Worm (Caenorhabditis elegans): ENCODE measurements around the gene cyp-25A2.

The cyp-25A2 gene

DNA sequence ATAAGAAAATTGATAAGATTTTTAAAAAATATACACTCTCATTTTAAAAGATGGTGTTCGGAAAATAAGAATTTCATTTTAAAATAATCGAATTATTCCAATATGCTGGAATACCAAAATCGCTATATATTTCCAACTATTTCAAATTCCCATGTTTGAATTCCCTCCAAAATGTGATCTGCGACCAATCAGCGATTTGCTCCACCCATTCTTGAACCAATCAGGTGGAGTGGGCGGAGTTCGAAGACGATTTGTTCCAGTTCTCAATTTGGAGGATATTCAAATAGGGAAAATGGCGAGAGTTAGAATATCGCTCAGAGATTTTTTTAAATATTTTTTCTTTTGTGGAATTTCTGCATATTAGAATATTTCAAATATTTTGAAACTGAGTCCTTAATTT is 44.2 kb upstream of the cyp-25A2 start:
- TF ChIP-seq fkh-10 (GFP tag; optimal IDR thresholded peaks at IDR 0.05) = no peak
- TF ChIP-seq efl-1 (optimal IDR thresholded peaks at IDR 0.05) = peak in 1 of 2 experiments; percentile 34
- peak; percentile 71 to 83 for TF ChIP-seq efl-1 (GFP tag; optimal IDR thresholded peaks at IDR 0.05 in 1 of 2)
- peak; percentile 17 to 38 for TF ChIP-seq lin-35 (GFP tag; optimal IDR thresholded peaks at IDR 0.05)
- peak in 2 of 3 experiments; percentile 50 to 67 for TF ChIP-seq dpl-1 (GFP tag; optimal IDR thresholded peaks at IDR 0.05)

DNA sequence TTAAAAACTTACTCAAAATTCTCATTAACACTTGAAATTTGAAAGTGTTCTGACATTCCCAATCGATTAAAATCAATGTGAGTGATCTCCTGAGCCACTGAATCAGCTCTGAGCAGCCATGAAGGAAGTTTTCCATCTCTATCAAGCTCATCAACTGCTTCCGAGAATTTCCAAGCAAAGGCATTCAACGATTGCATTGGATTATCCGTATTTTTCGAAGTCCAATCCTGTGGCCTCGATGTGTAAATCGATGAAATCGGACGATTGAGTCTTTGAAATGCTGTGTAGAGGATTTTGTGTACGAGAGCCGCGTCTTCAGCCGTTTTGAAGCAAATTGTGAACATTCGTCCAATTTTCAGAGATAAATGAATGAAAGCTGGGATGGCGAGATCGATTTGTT is 39.1 kb upstream of the cyp-25A2 start:
- no peak for TF ChIP-seq fkh-8 (tag; optimal IDR thresholded peaks at IDR 0.05)
- peak; percentile 45 for TF ChIP-seq nhr-85 (tag)

DNA sequence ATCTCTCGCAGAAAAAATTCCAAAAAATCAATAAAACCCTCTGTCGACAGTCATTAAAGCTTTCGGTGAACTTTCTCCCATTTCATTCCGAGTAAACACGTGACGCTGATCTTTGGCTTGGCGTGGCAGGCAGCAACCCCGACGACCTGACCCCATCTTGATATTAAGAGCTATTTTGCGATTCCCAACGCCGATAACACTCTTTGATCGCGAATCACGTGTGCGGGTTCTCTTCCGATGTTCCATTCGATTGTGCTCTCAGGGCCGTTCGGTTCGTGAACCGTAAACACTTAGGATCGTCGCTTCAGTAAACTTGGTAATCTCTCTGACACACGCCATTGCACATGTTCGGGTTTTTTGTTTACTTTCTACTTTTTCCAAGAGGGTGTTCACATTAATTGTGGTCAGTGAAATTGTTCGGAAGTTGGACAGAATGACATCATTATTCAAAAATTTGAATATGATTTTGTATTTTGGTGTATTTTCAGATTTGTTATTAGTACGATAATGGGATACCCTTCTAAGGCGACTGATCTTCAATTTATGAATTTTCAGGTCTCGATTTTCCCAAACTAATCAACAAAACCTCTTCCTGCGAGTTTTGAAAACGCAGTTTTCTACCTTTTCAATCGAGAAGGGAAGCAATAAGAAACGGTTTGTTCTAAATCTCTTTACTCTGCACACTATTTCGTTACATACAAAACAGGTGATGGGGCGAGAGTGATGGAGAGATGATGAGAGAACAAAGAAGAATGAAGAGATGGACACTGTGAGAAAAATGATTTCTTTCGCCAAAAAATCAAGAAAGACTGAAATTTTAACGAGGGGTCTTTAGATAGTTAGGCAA is 37.6 kb upstream of the cyp-25A2 start:
- TF ChIP-seq mep-1 (tag; optimal IDR thresholded peaks at IDR 0.05) (peak; percentile 48), mef-2 (tag; optimal IDR thresholded peaks at IDR 0.05) (no peak), ama-1 (optimal IDR thresholded peaks at IDR 0.05) (no peak), unc-98 (GFP tag; IDR thresholded peaks at IDR 0.05) (no peak), fkh-10 (GFP tag; optimal IDR thresholded peaks at IDR 0.05) (no peak), nhr-20 (tag; optimal IDR thresholded peaks at IDR 0.05) (peak; percentile 53), jun-1 (tag; optimal IDR thresholded peaks at IDR 0.05) (no peak), nhr-77 (tag; optimal IDR thresholded peaks at IDR 0.05) (no peak), lin-14 (GFP tag; optimal IDR thresholded peaks at IDR 0.05) (peak; percentile 70), hlh-4 (tag; optimal IDR thresholded peaks at IDR 0.05) (no peak), ceh-88 (GFP tag; IDR thresholded peaks at IDR 0.05) (no peak), dpl-1 (GFP tag; optimal IDR thresholded peaks at IDR 0.05) (peak in 1 of 3 experiments; percentile 30), sptf-1 (tag; optimal IDR thresholded peaks at IDR 0.05) (no peak), rnt-1 (tag; optimal IDR thresholded peaks at IDR 0.05) (peak; percentile 33), tlp-1 (tag; optimal IDR thresholded peaks at IDR 0.05) (no peak), ceh-8 (GFP tag; optimal IDR thresholded peaks at IDR 0.05) (no peak), pag-3 (tag; optimal IDR thresholded peaks at IDR 0.05; ENCODE audit: borderline replicate concordance, insufficient read depth) (no peak), ets-5 (GFP tag; IDR thresholded peaks at IDR 0.05) (no peak), nhr-28 (tag; optimal IDR thresholded peaks at IDR 0.05) (no peak), unc-30 (tag; optimal IDR thresholded peaks at IDR 0.05) (no peak), pqm-1 (tag; optimal IDR thresholded peaks at IDR 0.05) (no peak), nhr-90 (tag; optimal IDR thresholded peaks at IDR 0.05; ENCODE audit: poor library complexity) (peak; percentile 41), xbp-1 (tag; optimal IDR thresholded peaks at IDR 0.05) (peak; percentile 12), F16B12.6 (tag; optimal IDR thresholded peaks at IDR 0.05) (no peak), unc-130 (tag; optimal IDR thresholded peaks at IDR 0.05) (peak; percentile 80), ztf-4 (tag; optimal IDR thresholded peaks at IDR 0.05) (peak; percentile 41), ces-1 (GFP tag; optimal IDR thresholded peaks at IDR 0.05) (no peak), C34B4.2 (tag; optimal IDR thresholded peaks at IDR 0.05) (no peak), fkh-4 (tag; optimal IDR thresholded peaks at IDR 0.05; ENCODE audit: borderline replicate concordance) (no peak), sup-37 (GFP tag; optimal IDR thresholded peaks at IDR 0.05) (no peak), lin-35 (GFP tag; optimal IDR thresholded peaks at IDR 0.05) (peak in 1 of 2 experiments; percentile 38), lin-15B (tag; optimal IDR thresholded peaks at IDR 0.05) (no peak), ceh-90 (tag; optimal IDR thresholded peaks at IDR 0.05) (no peak), fkh-8 (tag; optimal IDR thresholded peaks at IDR 0.05) (no peak), efl-1 (optimal IDR thresholded peaks at IDR 0.05) (peak in 1 of 2 experiments; percentile 11), efl-1 (GFP tag; optimal IDR thresholded peaks at IDR 0.05 in 1 of 2) (peak in 1 of 2 experiments; percentile 80), lin-13 (GFP tag; optimal IDR thresholded peaks at IDR 0.05) (no peak), unc-62 (GFP tag; optimal IDR thresholded peaks at IDR 0.05) (no peak), lin-39 (tag; optimal IDR thresholded peaks at IDR 0.05) (no peak), blmp-1 (tag; optimal IDR thresholded peaks at IDR 0.05) (peak; percentile 98), egl-27 (tag; optimal IDR thresholded peaks at IDR 0.05) (no peak), nhr-76 (tag; optimal IDR thresholded peaks at IDR 0.05) (no peak), efl-3 (GFP tag; optimal IDR thresholded peaks at IDR 0.05) (no peak), ceh-82 (tag; optimal IDR thresholded peaks at IDR 0.05) (no peak), C16A3.4 (tag; optimal IDR thresholded peaks at IDR 0.05) (peak; percentile 21), aly-2 (tag; optimal IDR thresholded peaks at IDR 0.05) (no peak), nhr-85 (tag) (peak; percentile 94)
